Worm (Caenorhabditis elegans) whole organism, L4 larva: ENCODE results near the gene toca-1.

Experiments used
- F37D6.2 ChIP-seq: sonication (generic microtip); optimal IDR thresholded peaks from 2 replicates; lab custom pipeline; 2016; ENCODE audit warnings: mild to moderate bottlenecking, missing genetic modification characterization, missing compliant biosample characterization
- R02D3.7 ChIP-seq: fragments of 150-350 bp; sonication (generic microtip); optimal IDR thresholded peaks from 3 replicates; lab custom pipeline; 2014; ENCODE audit warnings: missing biosample characterization, missing genetic modification characterization
- T26A8.4 ChIP-seq: fragments of 200-800 bp; sonication (Bioruptor generic); IDR thresholded peaks from 2 replicates; pipeline ENCODE4 v1.3.6; 2022; ENCODE audit warnings: missing genetic modification characterization, missing compliant biosample characterization
- aha-1 ChIP-seq: fragments of 150-350 bp; peaks from one replicate; lab custom pipeline; 2014; ENCODE audit warnings: missing biosample characterization, missing genetic modification characterization
- aly-2 ChIP-seq: sonication (generic microtip); optimal IDR thresholded peaks from 2 replicates; lab custom pipeline; 2018; ENCODE audit warnings: missing biosample characterization, missing genetic modification characterization
- ama-1 ChIP-seq: fragments of 150-350 bp; optimal IDR thresholded peaks from 2 replicates; lab custom pipeline; 2014; ENCODE audit warnings: inconsistent platforms, mixed read lengths
- ceh-20 ChIP-seq: fragments of 200-800 bp; sonication (Bioruptor generic); IDR thresholded peaks from 2 replicates; pipeline ENCODE4 v1.3.6; 2022; ENCODE audit warnings: missing genetic modification reagents, missing genetic modification characterization, missing compliant biosample characterization
- ceh-28 ChIP-seq: fragments of 150-350 bp; optimal IDR thresholded peaks from 2 replicates; lab custom pipeline; 2014; ENCODE audit warnings: missing biosample characterization, missing genetic modification reagents, missing genetic modification characterization
- ceh-32 ChIP-seq: sonication (generic microtip); optimal IDR thresholded peaks from 2 replicates; lab custom pipeline; 2016; ENCODE audit warnings: mild to moderate bottlenecking, missing genetic modification characterization, missing compliant biosample characterization; ENCODE audit not compliant: poor library complexity
- daf-12 ChIP-seq: fragments of 150-350 bp; optimal IDR thresholded peaks from 2 replicates; lab custom pipeline; 2014; ENCODE audit warnings: missing biosample characterization, missing genetic modification reagents, missing genetic modification characterization
- daf-16 ChIP-seq, 3 experiments: sonication (generic microtip); optimal IDR thresholded peaks; 2 replicates each; lab custom pipeline; 2016 to 2017; ENCODE audit warnings: missing genetic modification characterization in 3 of 3, missing genetic modification reagents in 3 of 3, mild to moderate bottlenecking in 2 of 3, missing compliant biosample characterization in 2 of 3, missing biosample characterization in 1 of 3, moderate library complexity in 1 of 3
- daf-19 ChIP-seq: fragments of 200-800 bp; sonication (Bioruptor generic); conservative IDR thresholded peaks from 2 replicates; pipeline ENCODE4 v1.3.6; 2022; ENCODE audit warnings: missing genetic modification characterization, missing compliant biosample characterization
- dmd-6 ChIP-seq: fragments of 200-800 bp; sonication (Bioruptor generic); IDR thresholded peaks from 2 replicates; pipeline ENCODE4 v1.3.6; 2022; ENCODE audit warnings: missing genetic modification reagents, missing genetic modification characterization, missing compliant biosample characterization
- dmd-9 ChIP-seq: fragments of 200-800 bp; sonication (Bioruptor generic); IDR thresholded peaks from 2 replicates; pipeline ENCODE4 v1.3.6; 2022; ENCODE audit warnings: missing genetic modification reagents, missing genetic modification characterization, missing compliant biosample characterization
- dve-1 ChIP-seq: sonication (generic microtip); optimal IDR thresholded peaks from 2 replicates; lab custom pipeline; 2017; ENCODE audit warnings: antibody characterized with exemption, mild to moderate bottlenecking, missing genetic modification characterization, missing compliant biosample characterization; ENCODE audit not compliant: insufficient read depth
- fkh-10 ChIP-seq: fragments of 150-350 bp; optimal IDR thresholded peaks from 2 replicates; lab custom pipeline; 2014; ENCODE audit warnings: missing biosample characterization, missing genetic modification reagents, missing genetic modification characterization
- gei-8 ChIP-seq: fragments of 200-800 bp; sonication (Bioruptor generic); optimal IDR thresholded peaks from 2 replicates; lab custom pipeline; 2018; ENCODE audit warnings: mild to moderate bottlenecking, missing genetic modification characterization, missing compliant biosample characterization
- hif-1 ChIP-seq, 2 experiments: sonication (generic microtip); optimal IDR thresholded peaks; 2 replicates each; lab custom pipeline; 2016 to 2017; ENCODE audit warnings: missing compliant biosample characterization in 2 of 2, missing genetic modification characterization in 2 of 2, missing genetic modification reagents in 2 of 2, missing genotype in 2 of 2, mild to moderate bottlenecking in 1 of 2
- hlh-11 ChIP-seq: fragments of 200-800 bp; sonication (Bioruptor generic); optimal IDR thresholded peaks from 2 replicates; lab custom pipeline; 2018; ENCODE audit warnings: mild to moderate bottlenecking, missing genetic modification characterization, missing compliant biosample characterization
- hlh-30 ChIP-seq: sonication (generic microtip); optimal IDR thresholded peaks from 2 replicates; lab custom pipeline; 2017; ENCODE audit warnings: antibody characterized with exemption, mild to moderate bottlenecking, missing genetic modification characterization, missing compliant biosample characterization; ENCODE audit not compliant: insufficient read depth
- hmg-1.1 ChIP-seq: fragments of 200-800 bp; sonication (Bioruptor generic); IDR thresholded peaks from 2 replicates; pipeline ENCODE4 v1.3.6; 2022; ENCODE audit warnings: missing genetic modification reagents, missing genetic modification characterization, missing compliant biosample characterization
- lin-38 ChIP-seq: fragments of 200-800 bp; sonication (Bioruptor generic); IDR thresholded peaks from 2 replicates; pipeline ENCODE4 v1.3.6; 2022; ENCODE audit warnings: missing genetic modification reagents, missing genetic modification characterization, missing compliant biosample characterization
- lsy-2 ChIP-seq, 2 experiments: fragments of 150-350 bp in 1 of 2; sonication (generic microtip) in 1 of 2; optimal IDR thresholded peaks; 2 replicates each; lab custom pipeline; 2014 to 2017; ENCODE audit warnings: missing biosample characterization in 2 of 2, missing genetic modification characterization in 2 of 2
- madf-5 ChIP-seq, 2 experiments: fragments of 200-800 bp; sonication (Bioruptor generic); IDR thresholded peaks; 2 replicates each; pipeline ENCODE4 v1.3.6; 2022; ENCODE audit warnings: missing compliant biosample characterization in 2 of 2, missing genetic modification characterization in 2 of 2
- mdl-1 ChIP-seq, 2 experiments: fragments of 150-350 bp in 1 of 2; sonication (generic microtip) in 1 of 2; optimal IDR thresholded peaks; 2 replicates each; lab custom pipeline; 2014 to 2017; ENCODE audit warnings: missing biosample characterization in 2 of 2, missing genetic modification characterization in 2 of 2
- mep-1 ChIP-seq: fragments of 150-350 bp; sonication (generic microtip); optimal IDR thresholded peaks from 3 replicates; lab custom pipeline; 2014; ENCODE audit warnings: missing biosample characterization, missing genetic modification characterization
- mes-2 ChIP-seq: sonication (generic microtip); optimal IDR thresholded peaks from 2 replicates; lab custom pipeline; 2016; ENCODE audit warnings: missing genotype, mild to moderate bottlenecking, missing genetic modification characterization, missing compliant biosample characterization; ENCODE audit not compliant: poor library complexity, severe bottlenecking
- nhr-11 ChIP-seq: fragments of 150-350 bp; optimal IDR thresholded peaks from 2 replicates; lab custom pipeline; 2014; ENCODE audit warnings: missing biosample characterization, missing genetic modification characterization
- nhr-28 ChIP-seq: fragments of 150-350 bp; optimal IDR thresholded peaks from 2 replicates; lab custom pipeline; 2014; ENCODE audit warnings: missing biosample characterization, missing genetic modification characterization
- nhr-6 ChIP-seq: fragments of 150-350 bp; optimal IDR thresholded peaks from 2 replicates; lab custom pipeline; 2014; ENCODE audit warnings: missing biosample characterization, missing genetic modification characterization
- nhr-76 ChIP-seq: fragments of 150-350 bp; optimal IDR thresholded peaks from 2 replicates; lab custom pipeline; 2014; ENCODE audit warnings: missing biosample characterization, missing genetic modification characterization
- nhr-77 ChIP-seq: fragments of 150-350 bp; optimal IDR thresholded peaks from 2 replicates; lab custom pipeline; 2014; ENCODE audit warnings: missing biosample characterization, missing genetic modification characterization
- pqm-1 ChIP-seq: sonication (generic microtip); optimal IDR thresholded peaks from 2 replicates; lab custom pipeline; 2017; ENCODE audit warnings: missing biosample characterization, missing genetic modification characterization
- rbr-2 ChIP-seq: sonication (generic microtip); optimal IDR thresholded peaks from 2 replicates; lab custom pipeline; 2016; ENCODE audit warnings: missing genotype, missing genetic modification characterization, missing compliant biosample characterization
- set-16 ChIP-seq: fragments of 200-800 bp; sonication (Bioruptor generic); IDR thresholded peaks from 2 replicates; pipeline ENCODE4 v1.3.6; 2022; ENCODE audit warnings: missing genetic modification reagents, missing genetic modification characterization, missing compliant biosample characterization
- unc-62 ChIP-seq, 3 experiments: fragments of 150-350 bp in 1 of 3; sonication (generic microtip); optimal IDR thresholded peaks in 2 of 3; peaks in 1 of 3; 1 replicate in 1 of 3; 2 replicates in 2 of 3; lab custom pipeline; 2014 to 2017; ENCODE audit warnings: missing biosample characterization in 3 of 3, missing genetic modification characterization in 3 of 3, missing genetic modification reagents in 3 of 3, missing genotype in 1 of 3
- zag-1 ChIP-seq: fragments of 150-350 bp; optimal IDR thresholded peaks from 2 replicates; lab custom pipeline; 2014; ENCODE audit warnings: missing biosample characterization, missing genetic modification characterization
- zip-2 ChIP-seq: fragments of 150-350 bp; optimal IDR thresholded peaks from 2 replicates; lab custom pipeline; 2014; ENCODE audit warnings: missing biosample characterization, missing genetic modification characterization
- ztf-11 ChIP-seq: fragments of 150-350 bp; optimal IDR thresholded peaks from 2 replicates; lab custom pipeline; 2014; ENCODE audit warnings: missing biosample characterization, missing genetic modification characterization

toca-1 gene

ce11 chrX:1525511-1526172, 4.4 kb upstream of the toca-1 start:
- TF ChIP-seq dmd-9 (no peak), hlh-30 (tag; lab: Kevin White, UChicago) (peak; percentile 78), unc-62 (GFP tag; optimal IDR thresholded peaks at IDR 0.05 in 1 of 2; lab: Kevin White, UChicago) (peak in 1 of 2 experiments; percentile 86), unc-62 (tag; optimal IDR thresholded peaks at IDR 0.05; lab: Kevin White, UChicago) (no peak), nhr-28 (tag; lab: Kevin White, UChicago) (peak; percentile 51), nhr-77 (tag; lab: Kevin White, UChicago) (no peak), ceh-28 (tag; lab: Kevin White, UChicago) (peak; percentile 48), pqm-1 (tag; lab: Kevin White, UChicago) (peak; percentile 2), nhr-76 (no peak)

- TF ChIP-seq lsy-2 (tag; optimal IDR thresholded peaks at IDR 0.05; lab: Kevin White, UChicago) (peak in 1 of 2 experiments; percentile 62), mep-1 (peak; percentile 76), zip-2 (no peak), rbr-2 (peak; percentile 48), aha-1 (tag; lab: Kevin White, UChicago) (peak; percentile 81), ceh-20 (GFP tag; lab: Robert Waterston, UW) (no peak), nhr-11 (tag; lab: Kevin White, UChicago) (no peak), fkh-10 (GFP tag; lab: Kevin White, UChicago) (peak; percentile 35), ceh-28 (tag; lab: Kevin White, UChicago) (no peak), daf-16 (GFP tag; optimal IDR thresholded peaks at IDR 0.05; lab: Kevin White, UChicago) (no peak), daf-16 (tag; optimal IDR thresholded peaks at IDR 0.05; lab: Kevin White, UChicago) (peak; percentile 18), unc-62 (GFP tag; optimal IDR thresholded peaks at IDR 0.05 in 1 of 2; lab: Kevin White, UChicago) (peak in 1 of 2 experiments; percentile 64), unc-62 (tag; optimal IDR thresholded peaks at IDR 0.05; lab: Kevin White, UChicago) (no peak), ztf-11 (tag; lab: Kevin White, UChicago) (no peak), hif-1 (tag; optimal IDR thresholded peaks at IDR 0.05; lab: Kevin White, UChicago) (peak in 1 of 2 experiments; percentile 31), ceh-32 (tag; lab: Kevin White, UChicago) (no peak), hmg-1.1 (GFP tag; lab: Robert Waterston, UW) (peak; percentile 60), zag-1 (tag; lab: Kevin White, UChicago) (no peak), ama-1 (no peak), dve-1 (tag; lab: Kevin White, UChicago) (peak; percentile 40), hlh-30 (tag; lab: Kevin White, UChicago) (peak; percentile 78), mes-2 (tag; lab: Kevin White, UChicago) (peak; percentile 65), gei-8 (GFP tag; lab: Kevin White, UChicago) (no peak), daf-12 (tag; lab: Kevin White, UChicago) (no peak), nhr-6 (no peak), F37D6.2 (tag; lab: Kevin White, UChicago) (peak; percentile 7), lin-38 (GFP tag; lab: Robert Waterston, UW) (no peak), daf-19 (GFP tag; lab: Robert Waterston, UW) (no peak), dmd-6 (GFP tag; lab: Robert Waterston, UW) (0 out of 2 replicates have a peak, but pooled peaks have one; percentile 17), R02D3.7 (no peak), aly-2 (no peak), madf-5 (GFP tag; IDR thresholded peaks at IDR 0.05; lab: Robert Waterston, UW) (no peak), mdl-1 (tag; optimal IDR thresholded peaks at IDR 0.05; lab: Kevin White, UChicago) (peak in 1 of 2 experiments; percentile 63), hlh-11 (peak; percentile 67), set-16 (GFP tag; lab: Robert Waterston, UW) (peak; percentile 53), T26A8.4 (GFP tag; lab: Robert Waterston, UW) (no peak)
Observed at ce11 chrX:1524559-1524958, 3.3 kb upstream of the toca-1 start.
